Worm (Caenorhabditis elegans): ENCODE measurements around the gene F41C3.1.

- TF ChIP-seq cog-1 (tag; optimal IDR thresholded peaks at IDR 0.05) (no peak), flt-1 (GFP tag; IDR thresholded peaks at IDR 0.05) (no peak), med-1 (GFP tag; optimal IDR thresholded peaks at IDR 0.05; ENCODE audit: insufficient read depth) (no peak), klf-2 (GFP tag; conservative IDR thresholded peaks at IDR 0.05) (no peak)
Measured at ce11 chrII:4793320-4793719, 41.2 kb downstream of the F41C3.1 start.
